Fruit fly (Drosophila melanogaster) Kc167 (cell line): Measurements from ENCODE around the gene Dlip2.

Experiments
- Myc ChIP-seq: fragments of >200 bp; optimal IDR thresholded peaks from 2 replicates; lab custom pipeline; 2017; ENCODE audit warnings: missing external identifiers
- Sin3A ChIP-seq: fragments of >200 bp; optimal IDR thresholded peaks from 2 replicates; lab custom pipeline; 2018; ENCODE audit warnings: missing external identifiers
- h ChIP-seq: fragments of >200 bp; optimal IDR thresholded peaks from 3 replicates; lab custom pipeline; 2018; ENCODE audit warnings: missing external identifiers
- insv ChIP-seq: fragments of >200 bp; optimal IDR thresholded peaks from 3 replicates; lab custom pipeline; 2018; ENCODE audit warnings: missing external identifiers
- psq ChIP-seq: fragments of >200 bp; optimal IDR thresholded peaks from 2 replicates; lab custom pipeline; 2017; ENCODE audit warnings: missing external identifiers
- ttk ChIP-seq: sonication (Bioruptor generic); optimal IDR thresholded peaks from 2 replicates; lab custom pipeline; 2017; ENCODE audit warnings: missing external identifiers

The Dlip2 gene

dm6 chr3R:4661640-4662039 lies 16.2 kb upstream of the Dlip2 start:
- no peak for TF ChIP-seq Sin3A (lab: Kevin White, UChicago)
- TF ChIP-seq psq (lab: Kevin White, UChicago), result no peak
- TF ChIP-seq ttk (lab: Kevin White, UChicago), result no peak
- no peak for TF ChIP-seq Myc
- no peak for TF ChIP-seq insv
- TF ChIP-seq h (lab: Kevin White, UChicago), result no peak

- TF ChIP-seq ttk (lab: Kevin White, UChicago) (no peak), h (lab: Kevin White, UChicago) (no peak), Myc (no peak), Sin3A (lab: Kevin White, UChicago) (no peak), insv (no peak), psq (lab: Kevin White, UChicago) (no peak)
Observed at dm6 chr3R:4659934-4660353, 14.5 kb upstream of the Dlip2 start.

- no peak for TF ChIP-seq insv
- no peak for TF ChIP-seq h (lab: Kevin White, UChicago)
- TF ChIP-seq ttk (lab: Kevin White, UChicago), result no peak
- TF ChIP-seq Sin3A (lab: Kevin White, UChicago), result no peak
- no peak for TF ChIP-seq Myc
- no peak for TF ChIP-seq psq (lab: Kevin White, UChicago)
Observed at dm6 chr3R:4658991-4659933, 13.8 kb upstream of the Dlip2 start, which contains the start of gene smash. Gene smash, plus strand, starts transcription at chr3R:4659579.

dm6 chr3R:4654557-4655273 lies 9.3 kb upstream of the Dlip2 start, which contains the start of gene spartin:
Gene spartin, plus strand, starts transcription at chr3R:4654800.
- TF ChIP-seq Myc, result no peak
- TF ChIP-seq ttk (lab: Kevin White, UChicago), result no peak
- TF ChIP-seq insv, result no peak
- TF ChIP-seq h (lab: Kevin White, UChicago), result no peak
- no peak for TF ChIP-seq Sin3A (lab: Kevin White, UChicago)
- no peak for TF ChIP-seq psq (lab: Kevin White, UChicago)

dm6 chr3R:4649880-4650493 lies 4.5 kb upstream of the Dlip2 start:
- TF ChIP-seq Sin3A (lab: Kevin White, UChicago), result no peak
- no peak for TF ChIP-seq ttk (lab: Kevin White, UChicago)
- no peak for TF ChIP-seq Myc
- TF ChIP-seq psq (lab: Kevin White, UChicago), result no peak
- TF ChIP-seq h (lab: Kevin White, UChicago), result no peak
- TF ChIP-seq insv, result no peak

dm6 chr3R:4649126-4649811 lies 3.8 kb upstream of the Dlip2 start, which contains the start of gene Karybeta3:
Gene Karybeta3, plus strand, starts transcription at chr3R:4649176.
- TF ChIP-seq psq (lab: Kevin White, UChicago) (no peak), Sin3A (lab: Kevin White, UChicago) (no peak), h (lab: Kevin White, UChicago) (no peak), ttk (lab: Kevin White, UChicago) (no peak), Myc (no peak), insv (no peak)

dm6 chr3R:4641616-4642102 lies 3.8 kb downstream of the Dlip2 start, which contains the start of the genes CG9775, MED31 and slx1:
Gene CG9775, minus strand, starts transcription at chr3R:4641838.
Gene MED31, plus strand, starts transcription at chr3R:4641963.
Gene slx1, plus strand, starts transcription at chr3R:4641963.
- no peak for TF ChIP-seq Sin3A (lab: Kevin White, UChicago)
- TF ChIP-seq insv, result no peak
- no peak for TF ChIP-seq h (lab: Kevin White, UChicago)
- no peak for TF ChIP-seq ttk (lab: Kevin White, UChicago)
- no peak for TF ChIP-seq Myc
- no peak for TF ChIP-seq psq (lab: Kevin White, UChicago)

dm6 chr3R:4641254-4641573 lies 4.2 kb downstream of the Dlip2 start:
- TF ChIP-seq insv (no peak), h (lab: Kevin White, UChicago) (no peak), ttk (lab: Kevin White, UChicago) (no peak), Myc (no peak)

- TF ChIP-seq Myc, result no peak
- no peak for TF ChIP-seq psq (lab: Kevin White, UChicago)
- TF ChIP-seq ttk (lab: Kevin White, UChicago), result no peak
- TF ChIP-seq h (lab: Kevin White, UChicago), result no peak
- TF ChIP-seq Sin3A (lab: Kevin White, UChicago), result no peak
- no peak for TF ChIP-seq insv
Observed at dm6 chr3R:4640546-4641253, 4.8 kb downstream of the Dlip2 start.

- no peak for TF ChIP-seq Myc
- no peak for TF ChIP-seq ttk (lab: Kevin White, UChicago)
- no peak for TF ChIP-seq Sin3A (lab: Kevin White, UChicago)
- no peak for TF ChIP-seq h (lab: Kevin White, UChicago)
- TF ChIP-seq insv, result no peak
- TF ChIP-seq psq (lab: Kevin White, UChicago), result no peak
Observed at dm6 chr3R:4634337-4634914, 11.0 kb downstream of the Dlip2 start.
